Worm (Caenorhabditis elegans) whole organism, mixed stage, embryonic: Measurements from ENCODE around the gene nlp-56.

Experiments used
- M03D4.4 ChIP-seq: sonication (generic microtip); optimal IDR thresholded peaks from 2 replicates; lab custom pipeline; 2017; ENCODE audit warnings: mild to moderate bottlenecking, missing genetic modification characterization, missing compliant biosample characterization
- bed-3 ChIP-seq: fragments of 200-800 bp; sonication (Bioruptor generic); optimal IDR thresholded peaks from 3 replicates; lab custom pipeline; 2018; ENCODE audit warnings: mild to moderate bottlenecking, missing genetic modification characterization, moderate library complexity, missing compliant biosample characterization
- blmp-1 ChIP-seq: fragments of 150-350 bp; optimal IDR thresholded peaks from 2 replicates; lab custom pipeline; 2014; ENCODE audit warnings: missing biosample characterization, missing genetic modification characterization
- ceh-39 ChIP-seq: fragments of 150-350 bp; optimal IDR thresholded peaks from 2 replicates; lab custom pipeline; 2014; ENCODE audit warnings: missing biosample characterization, missing genetic modification characterization
- ceh-43 ChIP-seq: fragments of 200-800 bp; sonication (Bioruptor generic); optimal IDR thresholded peaks from 2 replicates; lab custom pipeline; 2018; ENCODE audit warnings: mild to moderate bottlenecking, missing genetic modification characterization, moderate library complexity, missing compliant biosample characterization
- ceh-83 ChIP-seq: fragments of 200-800 bp; sonication (Bioruptor generic); optimal IDR thresholded peaks from 2 replicates; lab custom pipeline; 2018; ENCODE audit warnings: mild to moderate bottlenecking, missing genetic modification characterization, missing compliant biosample characterization
- ces-1 ChIP-seq: fragments of 150-350 bp; optimal IDR thresholded peaks from 2 replicates; lab custom pipeline; 2014; ENCODE audit warnings: missing biosample characterization, missing genetic modification reagents, missing genetic modification characterization
- cnd-1 ChIP-seq: fragments of 200-800 bp; sonication (Bioruptor generic); optimal IDR thresholded peaks from 2 replicates; lab custom pipeline; 2018; ENCODE audit warnings: mild to moderate bottlenecking, missing genetic modification characterization, missing compliant biosample characterization
- drap-1 ChIP-seq: fragments of 200-800 bp; sonication (Bioruptor generic); optimal IDR thresholded peaks from 3 replicates; lab custom pipeline; 2018; ENCODE audit warnings: mild to moderate bottlenecking, missing genetic modification characterization, missing compliant biosample characterization
- elt-1 ChIP-seq: sonication (generic microtip); optimal IDR thresholded peaks from 2 replicates; lab custom pipeline; 2017; ENCODE audit warnings: missing genetic modification characterization, mild to moderate bottlenecking, missing compliant biosample characterization, antibody characterized with exemption, moderate library complexity, borderline replicate concordance; ENCODE audit not compliant: insufficient read depth
- elt-3 ChIP-seq: fragments of 150-350 bp; optimal IDR thresholded peaks from 2 replicates; lab custom pipeline; 2014; ENCODE audit warnings: missing biosample characterization, missing genetic modification characterization
- flh-1 ChIP-seq: fragments of 200-800 bp; sonication (Bioruptor generic); optimal IDR thresholded peaks from 2 replicates; lab custom pipeline; 2018; ENCODE audit warnings: mild to moderate bottlenecking, missing genetic modification characterization, moderate library complexity, missing compliant biosample characterization
- ham-2 ChIP-seq: fragments of 200-800 bp; sonication (Bioruptor generic); optimal IDR thresholded peaks from 2 replicates; lab custom pipeline; 2018; ENCODE audit warnings: mild to moderate bottlenecking, missing genetic modification characterization, missing compliant biosample characterization
- hlh-1 ChIP-seq: fragments of 150-350 bp; optimal IDR thresholded peaks from 2 replicates; lab custom pipeline; 2014; ENCODE audit warnings: missing biosample characterization, missing genetic modification reagents, missing genetic modification characterization
- lin-13 ChIP-seq: fragments of 150-350 bp; optimal IDR thresholded peaks from 2 replicates; lab custom pipeline; 2014; ENCODE audit warnings: missing biosample characterization, missing genetic modification characterization
- lin-32 ChIP-seq: fragments of 200-800 bp; sonication (Bioruptor generic); optimal IDR thresholded peaks from 2 replicates; lab custom pipeline; 2018; ENCODE audit warnings: mild to moderate bottlenecking, missing genetic modification characterization, missing compliant biosample characterization
- lsy-2 ChIP-seq: fragments of 150-350 bp; optimal IDR thresholded peaks from 2 replicates; lab custom pipeline; 2014; ENCODE audit warnings: missing biosample characterization, missing genetic modification characterization
- mab-5 ChIP-seq: fragments of 150-350 bp; optimal IDR thresholded peaks from 2 replicates; lab custom pipeline; 2014; ENCODE audit warnings: missing biosample characterization, missing genetic modification characterization
- mep-1 ChIP-seq: fragments of 150-350 bp; optimal IDR thresholded peaks from 2 replicates; lab custom pipeline; 2017; ENCODE audit warnings: missing biosample characterization, missing genetic modification reagents, missing genetic modification characterization, inconsistent platforms
- mls-2 ChIP-seq: sonication (generic microtip); optimal IDR thresholded peaks from 2 replicates; lab custom pipeline; 2016; ENCODE audit warnings: mild to moderate bottlenecking, missing genetic modification characterization, moderate library complexity, missing compliant biosample characterization
- nhr-12 ChIP-seq: fragments of 150-350 bp; optimal IDR thresholded peaks from 2 replicates; lab custom pipeline; 2014; ENCODE audit warnings: missing biosample characterization, missing genetic modification characterization
- nhr-2 ChIP-seq: fragments of 150-350 bp; optimal IDR thresholded peaks from 2 replicates; lab custom pipeline; 2014; ENCODE audit warnings: missing biosample characterization, missing genetic modification characterization
- nhr-237 ChIP-seq: fragments of 150-350 bp; optimal IDR thresholded peaks from 2 replicates; lab custom pipeline; 2014; ENCODE audit warnings: missing biosample characterization, missing genetic modification characterization
- nhr-28 ChIP-seq: fragments of 150-350 bp; optimal IDR thresholded peaks from 2 replicates; lab custom pipeline; 2014; ENCODE audit warnings: missing biosample characterization, missing genetic modification characterization
- nhr-76 ChIP-seq: sonication (generic microtip); optimal IDR thresholded peaks from 2 replicates; lab custom pipeline; 2017; ENCODE audit warnings: missing biosample characterization, missing genetic modification characterization
- pha-4 ChIP-seq: fragments of 150-350 bp; optimal IDR thresholded peaks from 2 replicates; lab custom pipeline; 2018; ENCODE audit warnings: missing biosample characterization, missing genetic modification reagents, missing genetic modification characterization
- sem-2 ChIP-seq: fragments of 200-800 bp; sonication (Bioruptor generic); optimal IDR thresholded peaks from 2 replicates; lab custom pipeline; 2018; ENCODE audit warnings: mild to moderate bottlenecking, missing genetic modification characterization, missing compliant biosample characterization
- snpc-4 ChIP-seq: fragments of 150-350 bp; optimal IDR thresholded peaks from 2 replicates; lab custom pipeline; 2014; ENCODE audit warnings: missing biosample characterization, missing genetic modification characterization
- sptf-1 ChIP-seq: sonication (generic microtip); optimal IDR thresholded peaks from 2 replicates; lab custom pipeline; 2017; ENCODE audit warnings: mild to moderate bottlenecking, missing genetic modification characterization, moderate library complexity, missing compliant biosample characterization
- tbx-8 ChIP-seq: fragments of 200-800 bp; sonication (Bioruptor generic); optimal IDR thresholded peaks from 2 replicates; lab custom pipeline; 2018; ENCODE audit warnings: mild to moderate bottlenecking, missing genetic modification characterization, moderate library complexity, missing compliant biosample characterization
- unc-120 ChIP-seq: sonication (generic microtip); optimal IDR thresholded peaks from 2 replicates; lab custom pipeline; 2017; ENCODE audit warnings: missing genetic modification characterization, missing compliant biosample characterization; ENCODE audit not compliant: poor library complexity, severe bottlenecking
- unc-39 ChIP-seq: fragments of 150-350 bp; optimal IDR thresholded peaks from 2 replicates; lab custom pipeline; 2014; ENCODE audit warnings: missing biosample characterization, missing genetic modification characterization
- unc-62 ChIP-seq: fragments of 150-350 bp; optimal IDR thresholded peaks from 2 replicates; lab custom pipeline; 2014; ENCODE audit warnings: missing biosample characterization, missing genetic modification reagents, missing genetic modification characterization
- zip-8 ChIP-seq: fragments of 150-350 bp; optimal IDR thresholded peaks from 2 replicates; lab custom pipeline; 2014; ENCODE audit warnings: missing biosample characterization, missing genetic modification characterization

nlp-56 gene

ce11 chrIV:14792602-14793232 is 8.2 kb upstream of the nlp-56 start, which contains the start of gene gdi-1:
gdi-1 (minus strand) TSS chrIV:14792887.
- TF ChIP-seq unc-62 (no peak), mls-2 (tag; lab: Kevin White, UChicago) (no peak), bed-3 (no peak)

DNA sequence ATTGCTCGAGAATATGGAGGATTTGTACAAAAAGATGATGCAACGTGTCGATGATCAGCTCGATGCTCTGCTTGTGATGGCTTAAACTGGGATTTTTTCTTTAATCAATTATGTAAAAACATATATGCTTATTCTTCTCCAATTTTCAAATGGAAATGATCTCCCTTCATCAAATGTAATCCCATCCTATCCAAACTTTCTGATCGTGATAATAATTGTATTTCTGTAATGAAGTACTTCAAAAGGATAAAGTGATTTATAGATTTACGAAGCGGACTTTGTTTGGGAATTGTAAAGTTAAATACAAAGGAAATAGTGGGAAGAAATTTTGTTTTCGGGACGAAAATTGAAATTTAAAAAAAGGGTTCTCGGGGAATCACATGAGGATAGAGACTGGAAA is 6.0 kb upstream of the nlp-56 start:
- TF ChIP-seq nhr-76 (no peak), ces-1 (GFP tag; lab: Kevin White, UChicago) (peak; percentile 16)

- TF ChIP-seq cnd-1 (tag; lab: Kevin White, UChicago) (no peak), unc-120 (tag; lab: Kevin White, UChicago) (peak; percentile 16), drap-1 (GFP tag; lab: Kevin White, UChicago) (no peak), nhr-76 (no peak), ceh-83 (no peak), ceh-39 (no peak), ham-2 (no peak), nhr-2 (tag; lab: Kevin White, UChicago) (no peak), nhr-28 (tag; lab: Kevin White, UChicago) (no peak), snpc-4 (tag; lab: Kevin White, UChicago) (no peak), blmp-1 (no peak), ceh-43 (GFP tag; lab: Kevin White, UChicago) (no peak), zip-8 (tag; lab: Kevin White, UChicago) (no peak), elt-1 (tag; lab: Kevin White, UChicago) (no peak), ces-1 (GFP tag; lab: Kevin White, UChicago) (peak; percentile 83), sem-2 (GFP tag; lab: Kevin White, UChicago) (no peak), flh-1 (GFP tag; lab: Kevin White, UChicago) (no peak), M03D4.4 (peak; percentile 11), pha-4 (tag; lab: Kevin White, UChicago) (peak; percentile 38), mls-2 (tag; lab: Kevin White, UChicago) (no peak), mab-5 (tag; lab: Kevin White, UChicago) (no peak), unc-62 (no peak), mep-1 (tag; lab: Kevin White, UChicago) (no peak), bed-3 (no peak), elt-3 (tag; lab: Kevin White, UChicago) (no peak), nhr-237 (no peak), hlh-1 (tag; lab: Kevin White, UChicago) (no peak), tbx-8 (GFP tag; lab: Kevin White, UChicago) (no peak), sptf-1 (tag; lab: Kevin White, UChicago) (no peak), lin-13 (tag; lab: Kevin White, UChicago) (no peak), lin-32 (GFP tag; lab: Kevin White, UChicago) (no peak), unc-39 (tag; lab: Kevin White, UChicago) (no peak), lsy-2 (no peak), nhr-12 (no peak)
Measured at ce11 chrIV:14786374-14787136, 2.0 kb upstream of the nlp-56 start, which contains the start of gene melo-1. melo-1 (plus strand) TSS chrIV:14787031.

DNA sequence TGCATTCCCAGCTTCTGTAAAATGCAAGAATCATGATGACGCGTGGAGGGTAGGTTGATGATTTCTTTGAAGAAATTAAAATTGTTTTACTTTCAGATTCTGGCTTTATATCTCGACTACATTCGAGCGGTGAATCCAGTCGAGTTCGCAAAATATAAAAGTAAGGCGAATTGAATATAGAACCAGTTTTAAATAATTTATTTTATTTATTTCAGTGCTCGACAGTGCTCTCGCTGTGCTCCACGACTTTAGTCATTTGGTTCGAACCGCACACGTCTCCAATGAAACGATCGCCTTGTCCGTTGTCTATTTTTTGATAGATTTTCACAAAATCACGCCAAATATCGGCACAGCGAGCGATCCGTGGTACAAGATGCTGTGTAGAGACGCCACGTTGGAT is 2.3 kb downstream of the nlp-56 start, which contains the start of gene Y57G11C.1130:
Y57G11C.1130 (plus strand) TSS at position 301 of the 400 bp plus-strand sequence.
- no peak for TF ChIP-seq ceh-43 (GFP tag; lab: Kevin White, UChicago)
- TF ChIP-seq, all 35 proteins: peak for 0
